Fruit fly (Drosophila melanogaster): ENCODE data around the gene RabGGTb.

The RabGGTb gene

dm6 chr2L:2856960-2857584 is 21.8 kb upstream of the RabGGTb start, which contains the start of gene CG2991 (continued):
- no peak for TF ChIP-seq CG14050 (GFP tag; IDR thresholded peaks at IDR 0.05)
- peak; percentile 74 for TF ChIP-seq CG2116 (GFP tag; optimal IDR thresholded peaks at IDR 0.05)
- TF ChIP-seq CG15479 (GFP tag; optimal IDR thresholded peaks at IDR 0.05), result no peak
- TF ChIP-seq hth (optimal IDR thresholded peaks at IDR 0.05), result no peak
- peak; percentile 87 for TF ChIP-seq sna (GFP tag; IDR thresholded peaks at IDR 0.05; ENCODE audit: partially characterized antibody)
- TF ChIP-seq H2.0 (GFP tag; IDR thresholded peaks at IDR 0.05), result no peak
- TF ChIP-seq eyg (GFP tag; optimal IDR thresholded peaks at IDR 0.05), result no peak
- TF ChIP-seq CG9215 (GFP tag; IDR thresholded peaks at IDR 0.05), result no peak
- TF ChIP-seq CG32767 (GFP tag; IDR thresholded peaks at IDR 0.05), result no peak
- TF ChIP-seq CG15601 (tag; optimal IDR thresholded peaks at IDR 0.05), result peak; percentile 35
- no peak for TF ChIP-seq schlank (tag; optimal IDR thresholded peaks at IDR 0.05)
- TF ChIP-seq C15 (GFP tag; IDR thresholded peaks at IDR 0.05), result no peak
- no peak for TF ChIP-seq Hr78 (GFP tag; optimal IDR thresholded peaks at IDR 0.05)
- TF ChIP-seq bab2 (GFP tag; optimal IDR thresholded peaks at IDR 0.05), result no peak
- TF ChIP-seq CG10321 (GFP tag; IDR thresholded peaks at IDR 0.05), result no peak
- TF ChIP-seq az2 (GFP tag; optimal IDR thresholded peaks at IDR 0.05), result no peak
- TF ChIP-seq CG33213 (GFP tag; optimal IDR thresholded peaks at IDR 0.05), result peak; percentile 68
- no peak for TF ChIP-seq tin (GFP tag; optimal IDR thresholded peaks at IDR 0.05)
- TF ChIP-seq pho (GFP tag; optimal IDR thresholded peaks at IDR 0.05), result peak; percentile 38
- TF ChIP-seq MBD-R2 (GFP tag; IDR thresholded peaks at IDR 0.05), result peak; percentile 75
- TF ChIP-seq CG13287 (GFP tag; IDR thresholded peaks at IDR 0.05; ENCODE audit: partially characterized antibody), result peak; percentile 87
- no peak for TF ChIP-seq CG12071 (GFP tag; optimal IDR thresholded peaks at IDR 0.05)
- TF ChIP-seq CG8359 (GFP tag; optimal IDR thresholded peaks at IDR 0.05; ENCODE audit: borderline replicate concordance), result no peak
- TF ChIP-seq wek (GFP tag; optimal IDR thresholded peaks at IDR 0.05), result no peak
- no peak for TF ChIP-seq CG5953 (GFP tag; IDR thresholded peaks at IDR 0.05)
- 0 out of 3 replicates have a peak, but pooled peaks have one; percentile 29 for TF ChIP-seq z (GFP tag; IDR thresholded peaks at IDR 0.05)
- no peak for TF ChIP-seq CG16863 (GFP tag; optimal IDR thresholded peaks at IDR 0.05)
- peak; percentile 78 for TF ChIP-seq trem (tag; optimal IDR thresholded peaks at IDR 0.05)
- TF ChIP-seq dm (GFP tag; optimal IDR thresholded peaks at IDR 0.05), result peak; percentile 8
- no peak for TF ChIP-seq CG4730 (GFP tag; IDR thresholded peaks at IDR 0.05)
- TF ChIP-seq odd (GFP tag; optimal IDR thresholded peaks at IDR 0.05), result no peak
- no peak for TF ChIP-seq fd64A (GFP tag; optimal IDR thresholded peaks at IDR 0.05)
- TF ChIP-seq CG7357 (GFP tag; IDR thresholded peaks at IDR 0.05), result no peak
- no peak for TF ChIP-seq ind (GFP tag; optimal IDR thresholded peaks at IDR 0.05)
- TF ChIP-seq CG17361 (GFP tag; IDR thresholded peaks at IDR 0.05), result no peak
- no peak for TF ChIP-seq ems (GFP tag; optimal IDR thresholded peaks at IDR 0.05)
- no peak for TF ChIP-seq CG11085 (GFP tag; IDR thresholded peaks at IDR 0.05)
- TF ChIP-seq Lhr (GFP tag; optimal IDR thresholded peaks at IDR 0.05), result peak; percentile 43
- TF ChIP-seq CG12769 (tag; optimal IDR thresholded peaks at IDR 0.05), result peak; percentile 44
- TF ChIP-seq Ets65A (GFP tag), result peak; percentile 60
- TF ChIP-seq BEAF-32 (GFP tag; optimal IDR thresholded peaks at IDR 0.05), result peak; percentile 93
- no peak for TF ChIP-seq CG17612 (GFP tag; IDR thresholded peaks at IDR 0.05)
- no peak for TF ChIP-seq CG1024 (GFP tag; IDR thresholded peaks at IDR 0.05)
- TF ChIP-seq pan (optimal IDR thresholded peaks at IDR 0.05), result no peak
- no peak for TF ChIP-seq pan (GFP tag; optimal IDR thresholded peaks at IDR 0.05 in 1 of 2, IDR thresholded peaks at IDR 0.05 in 1 of 2)
- TF ChIP-seq tgo (GFP tag; IDR thresholded peaks at IDR 0.05), result no peak
- no peak for TF ChIP-seq CG10209 (GFP tag; optimal IDR thresholded peaks at IDR 0.05)
- peak; percentile 64; the same call in 2 of the 3 replicates for TF ChIP-seq CG14860 (GFP tag; IDR thresholded peaks at IDR 0.05; ENCODE audit: partially characterized antibody)
- peak; percentile 36 for TF ChIP-seq CG10147 (GFP tag; optimal IDR thresholded peaks at IDR 0.05)
- peak in 1 of 2 experiments; percentile 3 for TF ChIP-seq bsh (GFP tag; optimal IDR thresholded peaks at IDR 0.05)
- no peak for TF ChIP-seq usp (GFP tag; optimal IDR thresholded peaks at IDR 0.05)

All from whole organism, embryonic.